7 fruit fly cellular contexts compared by ENCODE assay signal in the genomic region with DNA sequence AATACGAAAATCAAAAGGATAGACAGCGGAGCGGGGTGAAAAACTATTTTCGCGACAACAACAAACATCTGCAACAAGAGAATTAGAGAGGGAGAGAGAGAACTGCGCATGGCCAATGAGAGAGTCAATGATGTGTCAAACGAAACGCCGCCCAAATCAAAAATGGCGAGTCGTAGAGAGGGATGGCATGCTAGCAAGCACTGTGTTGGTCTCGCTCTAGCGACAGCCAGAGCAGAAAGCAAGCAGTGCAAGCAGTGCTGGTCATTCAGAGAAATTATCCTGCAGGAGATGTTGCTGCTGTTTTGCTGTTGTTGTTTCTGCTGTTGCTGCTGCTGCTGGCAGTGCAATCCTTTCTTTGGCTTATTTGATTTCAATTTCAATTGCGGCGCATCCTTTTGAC.
TF ChIP-seq lines count a peak whose summit lies in the region.

No protein-coding gene starts in this region.

- peak; percentile 47 to 54 for TF ChIP-seq CTCF in S2 (optimal IDR thresholded peaks at IDR 0.05; lab: Kevin White, UChicago)
- no peak for TF ChIP-seq CTCF in whole organism, embryonic (GFP tag; optimal IDR thresholded peaks at IDR 0.05; lab: Kevin White, UChicago)

TF ChIP-seq in whole organism, 6 proteins besides CTCF, POLR2A, EP300 and RAD21:
- TF ChIP-seq usp (GFP tag; optimal IDR thresholded peaks at IDR 0.05; lab: Kevin White, UChicago) (no peak), CG8478 (optimal IDR thresholded peaks at IDR 0.05; lab: Kevin White, UChicago) (peak; percentile 91)

TF ChIP-seq in whole organism, adult, 20 proteins besides CTCF, POLR2A, EP300 and RAD21:
- TF ChIP-seq pad (GFP tag; optimal IDR thresholded peaks at IDR 0.05; lab: Kevin White, UChicago), result peak; percentile 19
- no peak for TF ChIP-seq CG33017 (tag; optimal IDR thresholded peaks at IDR 0.05; lab: Kevin White, UChicago)

TF ChIP-seq in whole organism, embryonic, 481 proteins besides CTCF, POLR2A, EP300 and RAD21 (continues in another document):
- no peak for TF ChIP-seq dan (GFP tag; IDR thresholded peaks at IDR 0.05; lab: Robert Waterston, UW)
- no peak for TF ChIP-seq CG11695 (GFP tag; IDR thresholded peaks at IDR 0.05; lab: Robert Waterston, UW)
- TF ChIP-seq Fer2 (tag; optimal IDR thresholded peaks at IDR 0.05; lab: Kevin White, UChicago), result no peak
- TF ChIP-seq Asciz (GFP tag; optimal IDR thresholded peaks at IDR 0.05; lab: Kevin White, UChicago), result no peak
- TF ChIP-seq zfh1 (GFP tag; IDR thresholded peaks at IDR 0.05; lab: Robert Waterston, UW), result no peak
- TF ChIP-seq CG17912 (GFP tag; optimal IDR thresholded peaks at IDR 0.05; lab: Kevin White, UChicago), result no peak
- peak; percentile 26 for TF ChIP-seq kni (GFP tag; optimal IDR thresholded peaks at IDR 0.05; lab: Kevin White, UChicago)
- peak in 1 of 2 experiments; percentile 12 for TF ChIP-seq Hr78 (GFP tag; optimal IDR thresholded peaks at IDR 0.05; lab: Kevin White, UChicago)
- TF ChIP-seq so (GFP tag; IDR thresholded peaks at IDR 0.05; lab: Robert Waterston, UW), result 0 out of 3 replicates have a peak, but pooled peaks have one; percentile 11
- no peak for TF ChIP-seq CG10209 (GFP tag; optimal IDR thresholded peaks at IDR 0.05; lab: Kevin White, UChicago)
- TF ChIP-seq CG31365 (tag; optimal IDR thresholded peaks at IDR 0.05; lab: Kevin White, UChicago), result peak; percentile 99
- TF ChIP-seq CG13775 (GFP tag; optimal IDR thresholded peaks at IDR 0.05; lab: Kevin White, UChicago), result no peak
- TF ChIP-seq zen2 (GFP tag; IDR thresholded peaks at IDR 0.05; lab: Robert Waterston, UW; ENCODE audit: partially characterized antibody), result 0 out of 3 replicates have a peak, but pooled peaks have one; percentile 35
- peak; percentile 96 for TF ChIP-seq Nf-YA (GFP tag; IDR thresholded peaks at IDR 0.05; lab: Robert Waterston, UW)
- TF ChIP-seq amos (GFP tag; IDR thresholded peaks at IDR 0.05; lab: Robert Waterston, UW; ENCODE audit: partially characterized antibody), result peak; percentile 49; the same call in 1 of the 2 replicates
- TF ChIP-seq CG17829 (tag; optimal IDR thresholded peaks at IDR 0.05; lab: Kevin White, UChicago), result peak; percentile 44
- no peak for TF ChIP-seq sima (GFP tag; optimal IDR thresholded peaks at IDR 0.05; lab: Kevin White, UChicago)
- 0 out of 3 replicates have a peak, but pooled peaks have one; percentile 25 for TF ChIP-seq CG14860 (GFP tag; IDR thresholded peaks at IDR 0.05; lab: Robert Waterston, UW; ENCODE audit: partially characterized antibody)

TF ChIP-seq in whole organism, prepupa, 60 proteins besides CTCF, POLR2A, EP300 and RAD21:
- TF ChIP-seq fkh (GFP tag; optimal IDR thresholded peaks at IDR 0.05; lab: Kevin White, UChicago) (peak; percentile 21), achi (GFP tag; optimal IDR thresholded peaks at IDR 0.05; lab: Kevin White, UChicago) (peak; percentile 22), CG3032 (tag; optimal IDR thresholded peaks at IDR 0.05; lab: Kevin White, UChicago) (no peak), Sox15 (GFP tag; optimal IDR thresholded peaks at IDR 0.05; lab: Kevin White, UChicago) (no peak), dsx (GFP tag; optimal IDR thresholded peaks at IDR 0.05; lab: Kevin White, UChicago; ENCODE audit: poor library complexity, severe bottlenecking) (no peak), CG10631 (GFP tag; optimal IDR thresholded peaks at IDR 0.05; lab: Kevin White, UChicago) (no peak), CG7368 (GFP tag; optimal IDR thresholded peaks at IDR 0.05; lab: Kevin White, UChicago) (no peak), ss (GFP tag; optimal IDR thresholded peaks at IDR 0.05; lab: Kevin White, UChicago) (no peak), eg (GFP tag; IDR thresholded peaks at IDR 0.05; lab: Robert Waterston, UW) (peak; percentile 65; the same call in 2 of the 3 replicates)

TF ChIP-seq in whole organism, pupa, 21 proteins besides CTCF, POLR2A, EP300 and RAD21:
- no peak for TF ChIP-seq gl (tag; optimal IDR thresholded peaks at IDR 0.05; lab: Kevin White, UChicago)
- 0 out of 2 replicates have a peak, but pooled peaks have one; percentile 30 for TF ChIP-seq CG32121 (GFP tag; IDR thresholded peaks at IDR 0.05; lab: Robert Waterston, UW)
- 0 out of 3 replicates have a peak, but pooled peaks have one; percentile 24 for TF ChIP-seq fd96Ca (GFP tag; IDR thresholded peaks at IDR 0.05; lab: Robert Waterston, UW)

TF ChIP-seq in whole organism, wandering third instar larva, 38 proteins besides CTCF, POLR2A, EP300 and RAD21:
- TF ChIP-seq N (GFP tag; optimal IDR thresholded peaks at IDR 0.05; lab: Kevin White, UChicago), result peak; percentile 66
- TF ChIP-seq Rel (GFP tag; optimal IDR thresholded peaks at IDR 0.05; lab: Kevin White, UChicago), result no peak
- TF ChIP-seq Rel (tag; optimal IDR thresholded peaks at IDR 0.05; lab: Kevin White, UChicago), result no peak
- TF ChIP-seq dl (GFP tag; optimal IDR thresholded peaks at IDR 0.05; lab: Kevin White, UChicago; ENCODE audit: insufficient read depth in 1 of 2, partially characterized antibody in 2 of 2), result peak in 1 of 2 experiments; percentile 39
- peak; percentile 48 for TF ChIP-seq Vsx2 (GFP tag; optimal IDR thresholded peaks at IDR 0.05; lab: Kevin White, UChicago; ENCODE audit: partially characterized antibody)
- no peak for TF ChIP-seq psq (GFP tag; optimal IDR thresholded peaks at IDR 0.05; lab: Kevin White, UChicago)
- peak; percentile 73 for TF ChIP-seq Dif (GFP tag; optimal IDR thresholded peaks at IDR 0.05; lab: Kevin White, UChicago; ENCODE audit: partially characterized antibody)
- TF ChIP-seq h (GFP tag; optimal IDR thresholded peaks at IDR 0.05; lab: Kevin White, UChicago), result peak; percentile 3
- no peak for TF ChIP-seq Mio (GFP tag; optimal IDR thresholded peaks at IDR 0.05; lab: Kevin White, UChicago)
TF ChIP-seq in whole organism, wandering third instar larva: peak in this region for 5.
